Worm (Caenorhabditis elegans) whole organism, L4/young adult: ENCODE data around the gene F46C8.3.

ENCODE experiments used
- W03F9.2 ChIP-seq: fragments of 150-350 bp; optimal IDR thresholded peaks from 2 replicates; lab custom pipeline; 2014; ENCODE audit warnings: missing biosample characterization, missing genetic modification characterization
- him-1 ChIP-seq: sonication (generic microtip); optimal IDR thresholded peaks from 2 replicates; lab custom pipeline; 2016; ENCODE audit warnings: missing genotype, missing genetic modification reagents, missing genetic modification characterization, missing compliant biosample characterization

- TF ChIP-seq him-1 (tag; lab: Kevin White, UChicago) (no peak), W03F9.2 (tag; lab: Kevin White, UChicago) (no peak)
Observed at ce11 chrX:7541078-7541477, 15.7 kb downstream of the F46C8.3 start.
